Worm (Caenorhabditis elegans) whole organism, L1 larva: ENCODE measurements around the gene sao-1.

Experiments
- C04F5.9 ChIP-seq: sonication (generic microtip); optimal IDR thresholded peaks from 2 replicates; lab custom pipeline; 2016; ENCODE audit warnings: missing genetic modification characterization, missing compliant biosample characterization
- C16A3.4 ChIP-seq: fragments of 150-350 bp; optimal IDR thresholded peaks from 2 replicates; lab custom pipeline; 2014; ENCODE audit warnings: missing biosample characterization, missing genetic modification characterization
- C34B4.2 ChIP-seq: sonication (generic microtip); optimal IDR thresholded peaks from 2 replicates; lab custom pipeline; 2017; ENCODE audit warnings: mild to moderate bottlenecking, missing genetic modification characterization, missing compliant biosample characterization
- Y116A8C.19 ChIP-seq: sonication (generic microtip); optimal IDR thresholded peaks from 2 replicates; lab custom pipeline; 2016; ENCODE audit warnings: missing compliant biosample characterization, missing genetic modification characterization, borderline replicate concordance
- aha-1 ChIP-seq: fragments of 150-350 bp; optimal IDR thresholded peaks from 2 replicates; lab custom pipeline; 2014; ENCODE audit warnings: missing biosample characterization, missing genetic modification characterization
- ama-1 ChIP-seq: fragments of 150-350 bp; optimal IDR thresholded peaks from 2 replicates; lab custom pipeline; 2014
- ceh-8 ChIP-seq: fragments of 200-800 bp; sonication (Bioruptor generic); optimal IDR thresholded peaks from 2 replicates; lab custom pipeline; 2018; ENCODE audit warnings: mild to moderate bottlenecking, missing genetic modification characterization, moderate library complexity, missing compliant biosample characterization
- ceh-90 ChIP-seq: sonication (generic microtip); optimal IDR thresholded peaks from 2 replicates; lab custom pipeline; 2016; ENCODE audit warnings: missing genetic modification characterization, missing compliant biosample characterization
- ces-1 ChIP-seq: fragments of 150-350 bp; optimal IDR thresholded peaks from 2 replicates; lab custom pipeline; 2014; ENCODE audit warnings: missing biosample characterization, missing genetic modification reagents, missing genetic modification characterization
- dpl-1 ChIP-seq, 3 experiments: fragments of 150-350 bp in 2 of 3; sonication (generic microtip) in 1 of 3; optimal IDR thresholded peaks; 2 replicates each; lab custom pipeline; 2014 to 2017; ENCODE audit warnings: missing biosample characterization in 3 of 3, missing genetic modification characterization in 3 of 3, missing genetic modification reagents in 3 of 3
- dsc-1 ChIP-seq: sonication (generic microtip); optimal IDR thresholded peaks from 2 replicates; lab custom pipeline; 2016; ENCODE audit warnings: mild to moderate bottlenecking, missing genetic modification characterization, missing compliant biosample characterization
- egl-13 ChIP-seq: sonication (generic microtip); optimal IDR thresholded peaks from 2 replicates; lab custom pipeline; 2016; ENCODE audit warnings: missing genotype, missing genetic modification reagents, missing genetic modification characterization, missing compliant biosample characterization
- egl-27 ChIP-seq, 2 experiments: fragments of 150-350 bp in 1 of 2; sonication (generic microtip); optimal IDR thresholded peaks; 3 replicates each; lab custom pipeline; 2017 to 2018; ENCODE audit warnings: missing biosample characterization in 2 of 2, missing genetic modification characterization in 2 of 2, missing genetic modification reagents in 2 of 2
- ets-5 ChIP-seq: fragments of 200-800 bp; sonication (Bioruptor generic); IDR thresholded peaks from 2 replicates; pipeline ENCODE4 v1.3.6; 2022; ENCODE audit warnings: missing genetic modification characterization, missing compliant biosample characterization
- fkh-10 ChIP-seq: sonication (generic microtip); optimal IDR thresholded peaks from 2 replicates; lab custom pipeline; 2017; ENCODE audit warnings: missing biosample characterization, missing genetic modification reagents, missing genetic modification characterization
- fkh-8 ChIP-seq: sonication (generic microtip); optimal IDR thresholded peaks from 2 replicates; lab custom pipeline; 2016; ENCODE audit warnings: mild to moderate bottlenecking, missing genetic modification characterization, missing compliant biosample characterization
- fos-1 ChIP-seq: fragments of 150-350 bp; optimal IDR thresholded peaks from 2 replicates; lab custom pipeline; 2014; ENCODE audit warnings: missing biosample characterization, missing genetic modification characterization
- hlh-17 ChIP-seq: fragments of 200-800 bp; sonication (Bioruptor generic); optimal IDR thresholded peaks from 2 replicates; lab custom pipeline; 2018; ENCODE audit warnings: missing genetic modification characterization, mild to moderate bottlenecking, missing compliant biosample characterization, moderate library complexity, borderline replicate concordance
- isw-1 ChIP-seq: fragments of 200-800 bp; sonication (Bioruptor generic); IDR thresholded peaks from 2 replicates; pipeline ENCODE4 v1.3.6; 2022; ENCODE audit warnings: missing genetic modification characterization, missing compliant biosample characterization
- jun-1 ChIP-seq: fragments of 150-350 bp; optimal IDR thresholded peaks from 2 replicates; lab custom pipeline; 2014; ENCODE audit warnings: missing biosample characterization, missing genetic modification reagents, missing genetic modification characterization
- lin-13 ChIP-seq: fragments of 150-350 bp; optimal IDR thresholded peaks from 2 replicates; lab custom pipeline; 2014; ENCODE audit warnings: missing biosample characterization, missing genetic modification reagents, missing genetic modification characterization
- lin-14 ChIP-seq: fragments of 200-800 bp; sonication (Bioruptor generic); optimal IDR thresholded peaks from 2 replicates; lab custom pipeline; 2018; ENCODE audit warnings: mild to moderate bottlenecking, missing genetic modification characterization, moderate library complexity, missing compliant biosample characterization
- lin-15B ChIP-seq: fragments of 150-350 bp; sonication (generic microtip); optimal IDR thresholded peaks from 3 replicates; lab custom pipeline; 2014; ENCODE audit warnings: missing biosample characterization, missing genetic modification characterization
- lin-39 ChIP-seq: fragments of 150-350 bp; optimal IDR thresholded peaks from 2 replicates; lab custom pipeline; 2014; ENCODE audit warnings: missing biosample characterization, missing genetic modification reagents, missing genetic modification characterization
- mdl-1 ChIP-seq, 2 experiments: fragments of 150-350 bp; optimal IDR thresholded peaks; 2 replicates each; lab custom pipeline; 2014 to 2017; ENCODE audit warnings: missing biosample characterization in 2 of 2, missing genetic modification characterization in 2 of 2, inconsistent platforms in 1 of 2
- mef-2 ChIP-seq: fragments of 150-350 bp; optimal IDR thresholded peaks from 2 replicates; lab custom pipeline; 2014; ENCODE audit warnings: missing biosample characterization, missing genetic modification characterization
- mep-1 ChIP-seq: fragments of 150-350 bp; optimal IDR thresholded peaks from 2 replicates; lab custom pipeline; 2014; ENCODE audit warnings: missing biosample characterization, missing genetic modification characterization
- nhr-19 ChIP-seq: fragments of 200-800 bp; sonication (Bioruptor generic); conservative IDR thresholded peaks from 2 replicates; pipeline ENCODE4 v1.3.6; 2022; ENCODE audit warnings: missing genetic modification characterization, missing compliant biosample characterization
- nhr-20 ChIP-seq: sonication (generic microtip); optimal IDR thresholded peaks from 2 replicates; lab custom pipeline; 2016; ENCODE audit warnings: mild to moderate bottlenecking, missing genetic modification characterization, missing compliant biosample characterization
- nhr-237 ChIP-seq: fragments of 150-350 bp; optimal IDR thresholded peaks from 2 replicates; lab custom pipeline; 2014; ENCODE audit warnings: missing biosample characterization, missing genetic modification characterization
- nhr-28 ChIP-seq: fragments of 150-350 bp; optimal IDR thresholded peaks from 2 replicates; lab custom pipeline; 2014; ENCODE audit warnings: missing biosample characterization, missing genetic modification characterization
- nhr-47 ChIP-seq: sonication (generic microtip); optimal IDR thresholded peaks from 2 replicates; lab custom pipeline; 2016; ENCODE audit warnings: mild to moderate bottlenecking, missing genetic modification characterization, moderate library complexity, missing compliant biosample characterization
- nhr-71 ChIP-seq: sonication (generic microtip); optimal IDR thresholded peaks from 2 replicates; lab custom pipeline; 2016; ENCODE audit warnings: mild to moderate bottlenecking, missing genetic modification characterization, moderate library complexity, missing compliant biosample characterization
- nhr-76 ChIP-seq: sonication (generic microtip); optimal IDR thresholded peaks from 2 replicates; lab custom pipeline; 2017; ENCODE audit warnings: missing biosample characterization, missing genetic modification characterization
- nhr-84 ChIP-seq: sonication (generic microtip); optimal IDR thresholded peaks from 2 replicates; lab custom pipeline; 2017; ENCODE audit warnings: missing biosample characterization, missing genetic modification characterization
- pag-3 ChIP-seq: sonication (generic microtip); optimal IDR thresholded peaks from 2 replicates; lab custom pipeline; 2017; ENCODE audit warnings: missing genetic modification characterization, mild to moderate bottlenecking, missing compliant biosample characterization, antibody characterized with exemption, borderline replicate concordance; ENCODE audit not compliant: insufficient read depth
- pax-3 ChIP-seq: fragments of 200-800 bp; sonication (Bioruptor generic); optimal IDR thresholded peaks from 2 replicates; lab custom pipeline; 2018; ENCODE audit warnings: mild to moderate bottlenecking, missing genetic modification characterization, moderate library complexity, missing compliant biosample characterization
- pqm-1 ChIP-seq: sonication (generic microtip); optimal IDR thresholded peaks from 3 replicates; lab custom pipeline; 2017; ENCODE audit warnings: missing biosample characterization, missing genetic modification characterization
- rnt-1 ChIP-seq: sonication (generic microtip); optimal IDR thresholded peaks from 2 replicates; lab custom pipeline; 2016; ENCODE audit warnings: mild to moderate bottlenecking, missing genetic modification characterization, moderate library complexity, missing compliant biosample characterization
- skn-1 ChIP-seq: fragments of 150-350 bp; optimal IDR thresholded peaks from 2 replicates; lab custom pipeline; 2014; ENCODE audit warnings: missing biosample characterization, missing genetic modification characterization
- snpc-4 ChIP-seq: fragments of 150-350 bp; optimal IDR thresholded peaks from 2 replicates; lab custom pipeline; 2014; ENCODE audit warnings: missing biosample characterization, missing genetic modification characterization
- snu-23 ChIP-seq: sonication (generic microtip); optimal IDR thresholded peaks from 2 replicates; lab custom pipeline; 2016; ENCODE audit warnings: missing genetic modification characterization, missing compliant biosample characterization
- sup-37 ChIP-seq: fragments of 200-800 bp; sonication (Bioruptor generic); optimal IDR thresholded peaks from 2 replicates; lab custom pipeline; 2018; ENCODE audit warnings: mild to moderate bottlenecking, missing genetic modification characterization, missing compliant biosample characterization
- swsn-7 ChIP-seq: sonication (generic microtip); optimal IDR thresholded peaks from 2 replicates; lab custom pipeline; 2016; ENCODE audit warnings: missing genetic modification characterization, missing compliant biosample characterization
- tbx-2 ChIP-seq: sonication (generic microtip); optimal IDR thresholded peaks from 2 replicates; lab custom pipeline; 2016; ENCODE audit warnings: missing genetic modification characterization, missing compliant biosample characterization
- tlp-1 ChIP-seq: fragments of 150-350 bp; optimal IDR thresholded peaks from 2 replicates; lab custom pipeline; 2014; ENCODE audit warnings: missing biosample characterization, missing genetic modification characterization
- unc-130 ChIP-seq: fragments of 150-350 bp; optimal IDR thresholded peaks from 2 replicates; lab custom pipeline; 2017; ENCODE audit warnings: missing biosample characterization, missing genetic modification characterization, inconsistent platforms
- unc-30 ChIP-seq: sonication (generic microtip); optimal IDR thresholded peaks from 2 replicates; lab custom pipeline; 2017; ENCODE audit warnings: missing biosample characterization, missing genetic modification characterization
- unc-62 ChIP-seq: fragments of 150-350 bp; optimal IDR thresholded peaks from 2 replicates; lab custom pipeline; 2014; ENCODE audit warnings: missing biosample characterization, missing genetic modification reagents, missing genetic modification characterization
- unc-86 ChIP-seq: sonication (generic microtip); optimal IDR thresholded peaks from 2 replicates; lab custom pipeline; 2016; ENCODE audit warnings: missing genetic modification characterization, missing compliant biosample characterization
- vab-15 ChIP-seq: sonication (generic microtip); optimal IDR thresholded peaks from 2 replicates; lab custom pipeline; 2017; ENCODE audit warnings: missing genotype, mild to moderate bottlenecking, missing genetic modification characterization, missing compliant biosample characterization
- xbp-1 ChIP-seq: sonication (generic microtip); optimal IDR thresholded peaks from 2 replicates; lab custom pipeline; 2016; ENCODE audit warnings: missing genetic modification characterization, missing compliant biosample characterization
- zag-1 ChIP-seq: fragments of 150-350 bp; optimal IDR thresholded peaks from 2 replicates; lab custom pipeline; 2014; ENCODE audit warnings: missing biosample characterization, missing genetic modification characterization
- ztf-11 ChIP-seq, 2 experiments: sonication (generic microtip); optimal IDR thresholded peaks; 2 replicates each; lab custom pipeline; 2016 to 2017; ENCODE audit warnings: missing genetic modification characterization in 2 of 2, missing biosample characterization in 1 of 2, missing compliant biosample characterization in 1 of 2

The sao-1 gene

ce11 chrV:14006819-14007218 is 43.1 kb downstream of the sao-1 start (continued):
- no peak for TF ChIP-seq xbp-1 (tag; lab: Kevin White, UChicago)
- TF ChIP-seq tbx-2 (tag; lab: Kevin White, UChicago): peak; percentile 12
- TF ChIP-seq dpl-1 (GFP tag; optimal IDR thresholded peaks at IDR 0.05; lab: Kevin White, UChicago): no peak
- peak; percentile 42 for TF ChIP-seq fkh-8 (tag; lab: Kevin White, UChicago)
- no peak for TF ChIP-seq fkh-10
- no peak for TF ChIP-seq C34B4.2
- no peak for TF ChIP-seq C16A3.4 (tag; lab: Kevin White, UChicago)
- TF ChIP-seq nhr-76 (tag; lab: Kevin White, UChicago): no peak
- no peak for TF ChIP-seq Y116A8C.19 (tag; lab: Kevin White, UChicago)
- TF ChIP-seq pag-3: no peak
- TF ChIP-seq lin-15B (tag; lab: Kevin White, UChicago): no peak
- TF ChIP-seq aha-1 (tag; lab: Kevin White, UChicago): no peak
- TF ChIP-seq snpc-4 (tag; lab: Kevin White, UChicago): no peak
- no peak for TF ChIP-seq vab-15 (tag; lab: Kevin White, UChicago)
- TF ChIP-seq nhr-237 (tag; lab: Kevin White, UChicago): no peak
- TF ChIP-seq unc-62: no peak
- no peak for TF ChIP-seq swsn-7 (tag; lab: Kevin White, UChicago)
- no peak for TF ChIP-seq C04F5.9 (tag; lab: Kevin White, UChicago)
- no peak for TF ChIP-seq sup-37
- TF ChIP-seq egl-13 (tag; lab: Kevin White, UChicago): no peak
- no peak for TF ChIP-seq fos-1
- TF ChIP-seq ztf-11 (tag; optimal IDR thresholded peaks at IDR 0.05; lab: Kevin White, UChicago): no peak
- TF ChIP-seq ama-1 (lab: Kevin White, UChicago): no peak
- TF ChIP-seq jun-1 (tag; lab: Kevin White, UChicago): no peak
- no peak for TF ChIP-seq ces-1 (GFP tag; lab: Kevin White, UChicago)
- TF ChIP-seq ceh-90 (tag; lab: Kevin White, UChicago): no peak
- no peak for TF ChIP-seq snu-23 (GFP tag; lab: Kevin White, UChicago)
- no peak for TF ChIP-seq dsc-1 (tag; lab: Kevin White, UChicago)
- no peak for TF ChIP-seq unc-130 (tag; lab: Kevin White, UChicago)
- TF ChIP-seq nhr-20: no peak
- TF ChIP-seq tlp-1: no peak
- no peak for TF ChIP-seq nhr-28
- peak; percentile 63 for TF ChIP-seq lin-14 (GFP tag; lab: Kevin White, UChicago)
- TF ChIP-seq unc-86 (tag; lab: Kevin White, UChicago): peak; percentile 28
- TF ChIP-seq nhr-84 (tag; lab: Kevin White, UChicago): no peak
- TF ChIP-seq isw-1: 0 out of 2 replicates have a peak, but pooled peaks have one; percentile 2
- TF ChIP-seq zag-1 (tag; lab: Kevin White, UChicago): no peak
- TF ChIP-seq ceh-8 (GFP tag; lab: Kevin White, UChicago): peak; percentile 5
- TF ChIP-seq hlh-17 (GFP tag; lab: Kevin White, UChicago): no peak
- TF ChIP-seq mef-2 (tag; lab: Kevin White, UChicago): no peak
- TF ChIP-seq mdl-1 (tag; optimal IDR thresholded peaks at IDR 0.05; lab: Kevin White, UChicago): no peak
- TF ChIP-seq ets-5 (GFP tag; lab: Robert Waterston, UW): no peak
- no peak for TF ChIP-seq pqm-1 (tag; lab: Kevin White, UChicago)
- TF ChIP-seq nhr-71: peak; percentile 25
- TF ChIP-seq lin-13: no peak
- TF ChIP-seq pax-3 (tag; lab: Kevin White, UChicago): peak; percentile 40
- TF ChIP-seq rnt-1: no peak
- TF ChIP-seq unc-30: no peak
- no peak for TF ChIP-seq nhr-19 (GFP tag; lab: Robert Waterston, UW)
- no peak for TF ChIP-seq lin-39 (tag; lab: Kevin White, UChicago)
- no peak for TF ChIP-seq mep-1 (tag; lab: Kevin White, UChicago)
- TF ChIP-seq nhr-47 (tag; lab: Kevin White, UChicago): peak; percentile 27
- no peak for TF ChIP-seq egl-27 (tag; optimal IDR thresholded peaks at IDR 0.05; lab: Kevin White, UChicago)
- TF ChIP-seq skn-1 (tag; lab: Kevin White, UChicago): no peak
